Worm (Caenorhabditis elegans): ENCODE measurements around the gene F40G12.4.
"Not testable (repeated sequence)": the region's sequence is repeated elsewhere in the genome, so short reads cannot be mapped to it uniquely, and the experiment has no call there.

Gene F40G12.4

ce11 chrV:14282222-14282709, 13.8 kb upstream of the F40G12.4 start, which contains the start of the genes srt-74 and F40G12.9:
Gene srt-74, minus strand, starts transcription at chrV:14282322.
Gene F40G12.9, plus strand, starts transcription at chrV:14282659.
- no peak for TF ChIP-seq mls-2 (tag; optimal IDR thresholded peaks at IDR 0.05)
- no peak for TF ChIP-seq nhr-237 (tag; optimal IDR thresholded peaks at IDR 0.05)
- TF ChIP-seq unc-120 (tag; optimal IDR thresholded peaks at IDR 0.05; ENCODE audit: poor library complexity, severe bottlenecking), result no peak
- TF ChIP-seq hlh-1 (tag; optimal IDR thresholded peaks at IDR 0.05), result no peak
- no peak for TF ChIP-seq ces-1 (GFP tag; optimal IDR thresholded peaks at IDR 0.05)
- no peak for TF ChIP-seq unc-62 (GFP tag; optimal IDR thresholded peaks at IDR 0.05)
- no peak for TF ChIP-seq ceh-43 (GFP tag; optimal IDR thresholded peaks at IDR 0.05)
- no peak for TF ChIP-seq zip-8 (tag; optimal IDR thresholded peaks at IDR 0.05)
- TF ChIP-seq M03D4.4 (tag; optimal IDR thresholded peaks at IDR 0.05), result no peak
- TF ChIP-seq lin-13 (tag; optimal IDR thresholded peaks at IDR 0.05), result no peak
- TF ChIP-seq bed-3 (GFP tag; optimal IDR thresholded peaks at IDR 0.05), result no peak
- no peak for TF ChIP-seq elt-1 (tag; optimal IDR thresholded peaks at IDR 0.05; ENCODE audit: borderline replicate concordance, insufficient read depth)

- no peak for TF ChIP-seq nhr-76 (tag; optimal IDR thresholded peaks at IDR 0.05)
- no peak for TF ChIP-seq lsy-2 (tag; optimal IDR thresholded peaks at IDR 0.05)
- no peak for TF ChIP-seq flh-1 (GFP tag; optimal IDR thresholded peaks at IDR 0.05)
- no peak for TF ChIP-seq lin-32 (GFP tag; optimal IDR thresholded peaks at IDR 0.05)
- TF ChIP-seq nhr-237 (tag; optimal IDR thresholded peaks at IDR 0.05), result no peak
- no peak for TF ChIP-seq unc-120 (tag; optimal IDR thresholded peaks at IDR 0.05; ENCODE audit: poor library complexity, severe bottlenecking)
- TF ChIP-seq mab-5 (tag; optimal IDR thresholded peaks at IDR 0.05), result no peak
- no peak for TF ChIP-seq ces-1 (GFP tag; optimal IDR thresholded peaks at IDR 0.05)
- no peak for TF ChIP-seq hlh-1 (tag; optimal IDR thresholded peaks at IDR 0.05)
Observed at ce11 chrV:14279777-14280176, 11.3 kb upstream of the F40G12.4 start, which contains the start of gene srt-33. Gene srt-33, minus strand, starts transcription at chrV:14279877.

ce11 chrV:14274268-14274667, 5.8 kb upstream of the F40G12.4 start, which contains the start of gene F40G12.7:
Gene F40G12.7, plus strand, starts transcription at chrV:14274568.
- TF ChIP-seq hlh-1 (tag; optimal IDR thresholded peaks at IDR 0.05); ces-1 (GFP tag; optimal IDR thresholded peaks at IDR 0.05); unc-120 (tag; optimal IDR thresholded peaks at IDR 0.05; ENCODE audit: poor library complexity, severe bottlenecking): not testable (repeated sequence)

- no peak for TF ChIP-seq blmp-1 (tag; optimal IDR thresholded peaks at IDR 0.05)
- no peak for TF ChIP-seq lin-13 (tag; optimal IDR thresholded peaks at IDR 0.05)
- TF ChIP-seq mep-1 (tag; optimal IDR thresholded peaks at IDR 0.05), result no peak
- TF ChIP-seq zip-8 (tag; optimal IDR thresholded peaks at IDR 0.05), result no peak
Observed at ce11 chrV:14273019-14273418, 4.5 kb upstream of the F40G12.4 start, which contains the start of gene F40G12.6. Gene F40G12.6, minus strand, starts transcription at chrV:14273119.

- no peak for TF ChIP-seq ceh-39 (tag; optimal IDR thresholded peaks at IDR 0.05)
- TF ChIP-seq ztf-11 (tag; optimal IDR thresholded peaks at IDR 0.05), result no peak
- no peak for TF ChIP-seq mab-5 (tag; optimal IDR thresholded peaks at IDR 0.05)
- no peak for TF ChIP-seq drap-1 (GFP tag; optimal IDR thresholded peaks at IDR 0.05)
- no peak for TF ChIP-seq bed-3 (GFP tag; optimal IDR thresholded peaks at IDR 0.05)
- TF ChIP-seq nhr-76 (tag; optimal IDR thresholded peaks at IDR 0.05), result no peak
- TF ChIP-seq elt-3 (tag; optimal IDR thresholded peaks at IDR 0.05), result no peak
- no peak for TF ChIP-seq lsy-2 (tag; optimal IDR thresholded peaks at IDR 0.05)
- TF ChIP-seq M03D4.4 (tag; optimal IDR thresholded peaks at IDR 0.05), result no peak
- TF ChIP-seq cnd-1 (tag; optimal IDR thresholded peaks at IDR 0.05), result no peak
- no peak for TF ChIP-seq elt-1 (tag; optimal IDR thresholded peaks at IDR 0.05; ENCODE audit: borderline replicate concordance, insufficient read depth)
- no peak for TF ChIP-seq ces-1 (GFP tag; optimal IDR thresholded peaks at IDR 0.05)
Observed at ce11 chrV:14270729-14271128, 2.2 kb upstream of the F40G12.4 start, which contains the start of gene F40G12.5. Gene F40G12.5, minus strand, starts transcription at chrV:14270829.

ce11 chrV:14267326-14267942, 1.1 kb downstream of the F40G12.4 start:
- TF ChIP-seq ces-1 (GFP tag; optimal IDR thresholded peaks at IDR 0.05) (no peak), elt-3 (tag; optimal IDR thresholded peaks at IDR 0.05) (no peak), bed-3 (GFP tag; optimal IDR thresholded peaks at IDR 0.05) (no peak), flh-1 (GFP tag; optimal IDR thresholded peaks at IDR 0.05) (no peak), ceh-39 (tag; optimal IDR thresholded peaks at IDR 0.05) (no peak), nhr-237 (tag; optimal IDR thresholded peaks at IDR 0.05) (no peak), mls-2 (tag; optimal IDR thresholded peaks at IDR 0.05) (no peak), nhr-2 (tag; optimal IDR thresholded peaks at IDR 0.05) (no peak)

Measured in whole organism, mixed stage, embryonic.